Worm (Caenorhabditis elegans) whole organism, L3 larva: ENCODE results near the gene flp-32.

Experiments used
- nhr-12 ChIP-seq: fragments of 150-350 bp; optimal IDR thresholded peaks from 2 replicates; lab custom pipeline; 2014; ENCODE audit warnings: missing biosample characterization, missing genetic modification characterization
- nhr-28 ChIP-seq: fragments of 150-350 bp; optimal IDR thresholded peaks from 2 replicates; lab custom pipeline; 2014; ENCODE audit warnings: missing biosample characterization, missing genetic modification characterization
- ztf-4 ChIP-seq: fragments of 150-350 bp; optimal IDR thresholded peaks from 2 replicates; lab custom pipeline; 2014; ENCODE audit warnings: missing biosample characterization, missing genetic modification characterization

DNA sequence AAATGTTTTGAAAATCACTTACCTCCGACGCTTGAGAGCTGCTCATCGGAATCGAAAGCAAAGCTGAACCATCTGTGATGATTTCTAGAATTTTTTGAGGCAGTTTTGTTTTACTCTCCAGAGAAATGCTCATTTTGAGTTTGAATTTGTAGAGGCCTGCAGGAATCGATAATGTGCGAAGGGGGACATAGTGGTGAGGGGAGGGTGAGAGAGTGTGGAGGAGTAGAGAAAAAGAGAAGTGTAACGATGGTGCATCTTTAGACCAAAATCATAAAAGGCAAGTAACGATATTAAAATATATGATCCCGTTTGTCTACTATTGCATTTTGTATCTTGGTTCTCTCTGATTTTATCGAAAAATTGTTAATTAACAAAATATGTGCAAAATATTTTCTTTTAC, 2.6 kb upstream of the flp-32 start, which contains the start of gene blos-8:
- TF ChIP-seq nhr-28: no peak
- TF ChIP-seq nhr-12: no peak
- TF ChIP-seq ztf-4 (tag; lab: Kevin White, UChicago): no peak
